Worm (Caenorhabditis elegans): ENCODE data around the gene anat-1.

ce11 chrIV:6762416-6762815 lies 8.2 kb upstream of the anat-1 start, which contains the start of gene spd-3:
- no peak for TF ChIP-seq unc-62 (GFP tag; optimal IDR thresholded peaks at IDR 0.05)
- no peak for TF ChIP-seq nhr-237 (tag; optimal IDR thresholded peaks at IDR 0.05)
